Fruit fly (Drosophila melanogaster): ENCODE measurements around the gene Tudor-SN.
A peak's percentile ranks its signal among the peaks of the same experiment; 100 is the strongest.

Tudor-SN gene

DNA sequence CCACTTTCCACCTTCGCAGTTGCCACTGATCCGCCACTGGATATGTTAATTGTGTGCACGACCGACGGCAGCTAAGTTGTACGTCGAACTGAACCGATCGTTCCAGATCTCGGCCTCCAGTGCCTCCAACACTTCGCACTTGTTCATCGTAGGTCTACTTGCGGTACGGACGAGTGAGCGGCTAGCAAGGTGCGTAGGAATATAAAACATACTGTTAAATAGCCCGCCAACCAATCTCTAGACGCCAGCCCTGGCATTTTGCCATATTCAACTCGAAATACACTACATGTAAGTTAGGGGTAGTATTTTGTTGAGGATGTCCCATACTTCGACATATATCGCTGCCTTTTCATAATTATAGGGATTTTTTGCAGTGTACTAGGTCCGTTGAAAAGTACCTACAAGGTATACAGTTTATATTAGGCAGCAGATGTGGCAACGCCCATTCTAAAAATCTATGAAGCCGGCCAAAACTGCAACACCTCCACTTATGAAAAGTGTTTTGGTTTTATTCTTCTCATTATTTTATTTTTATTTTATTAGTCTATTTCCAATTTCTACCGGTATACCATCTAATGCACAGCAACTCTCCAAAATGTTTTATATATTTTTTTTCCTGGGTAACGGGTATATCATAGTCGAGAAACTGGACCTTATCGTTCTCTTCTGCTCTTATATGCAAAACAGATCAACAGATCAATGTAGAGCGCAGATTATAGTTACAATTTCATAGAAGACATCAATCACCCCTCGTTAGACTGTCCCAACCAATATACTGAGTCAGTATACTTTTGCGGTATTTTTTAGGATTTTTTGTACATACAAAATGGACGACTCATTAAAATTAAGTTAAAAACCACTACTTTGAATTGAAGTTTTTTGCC, 40.9 kb downstream of the Tudor-SN start, which contains the start of the genes pyx and CG33229 (continued):
- peak; percentile 75 for TF ChIP-seq CG11093 (GFP tag; IDR thresholded peaks at IDR 0.05)
- TF ChIP-seq CG32767 (GFP tag; IDR thresholded peaks at IDR 0.05) = peak; percentile 8; the same call in 1 of the 2 replicates
- peak; percentile 80 for TF ChIP-seq Camta (GFP tag; optimal IDR thresholded peaks at IDR 0.05)
- peak; percentile 90 for TF ChIP-seq CG13775 (GFP tag; optimal IDR thresholded peaks at IDR 0.05)
- peak; percentile 78 for TF ChIP-seq D19B (GFP tag; optimal IDR thresholded peaks at IDR 0.05)
- peak; percentile 66 for TF ChIP-seq ttk (GFP tag; IDR thresholded peaks at IDR 0.05)
- TF ChIP-seq Nf-YC (tag; optimal IDR thresholded peaks at IDR 0.05) = peak; percentile 81
- no peak for TF ChIP-seq CG4282 (GFP tag; optimal IDR thresholded peaks at IDR 0.05)
- no peak for TF ChIP-seq fd64A (GFP tag; optimal IDR thresholded peaks at IDR 0.05)
- TF ChIP-seq Six4 (GFP tag; optimal IDR thresholded peaks at IDR 0.05) = peak; percentile 78
- TF ChIP-seq nerfin-2 (GFP tag; IDR thresholded peaks at IDR 0.05; ENCODE audit: partially characterized antibody) = no peak
- peak; percentile 74 for TF ChIP-seq unpg (GFP tag; optimal IDR thresholded peaks at IDR 0.05)
- TF ChIP-seq bab2 (GFP tag; optimal IDR thresholded peaks at IDR 0.05) = peak; percentile 87
- no peak for TF ChIP-seq CG4360 (GFP tag; IDR thresholded peaks at IDR 0.05)
- no peak for TF ChIP-seq Lpt (GFP tag; optimal IDR thresholded peaks at IDR 0.05)
- TF ChIP-seq Neu2 (GFP tag; optimal IDR thresholded peaks at IDR 0.05; ENCODE audit: borderline replicate concordance) = peak; percentile 5
- TF ChIP-seq insv (GFP tag; optimal IDR thresholded peaks at IDR 0.05) = peak in 1 of 2 experiments; percentile 57
- peak; percentile 88 for TF ChIP-seq row (GFP tag; IDR thresholded peaks at IDR 0.05)
- peak; percentile 47 for TF ChIP-seq CG1529 (GFP tag; optimal IDR thresholded peaks at IDR 0.05)
- peak; percentile 69 for TF ChIP-seq CG8388 (GFP tag; optimal IDR thresholded peaks at IDR 0.05)
- peak; percentile 93 for TF ChIP-seq E2f2 (GFP tag; IDR thresholded peaks at IDR 0.05)
- peak; percentile 56 for TF ChIP-seq HmgZ (tag; optimal IDR thresholded peaks at IDR 0.05)
- TF ChIP-seq peb (GFP tag; IDR thresholded peaks at IDR 0.05) = peak; percentile 63
- TF ChIP-seq ind (GFP tag; optimal IDR thresholded peaks at IDR 0.05) = peak; percentile 89
- TF ChIP-seq CG11085 (GFP tag; IDR thresholded peaks at IDR 0.05) = peak; percentile 72
- peak; percentile 86 for TF ChIP-seq sob (GFP tag; IDR thresholded peaks at IDR 0.05)
- TF ChIP-seq CG6791 (GFP tag; IDR thresholded peaks at IDR 0.05; ENCODE audit: partially characterized antibody) = peak; percentile 34; the same call in 1 of the 3 replicates
- TF ChIP-seq CG15269 (tag; optimal IDR thresholded peaks at IDR 0.05) = peak; percentile 88
- peak; percentile 36 for TF ChIP-seq en (GFP tag; optimal IDR thresholded peaks at IDR 0.05)
- TF ChIP-seq CG3995 (GFP tag; optimal IDR thresholded peaks at IDR 0.05) = peak; percentile 43
- TF ChIP-seq PHDP (tag; optimal IDR thresholded peaks at IDR 0.05) = peak; percentile 75
- TF ChIP-seq ewg (GFP tag; optimal IDR thresholded peaks at IDR 0.05) = peak; percentile 66
- TF ChIP-seq CG6813 (GFP tag; optimal IDR thresholded peaks at IDR 0.05) = peak; percentile 68
- TF ChIP-seq sqz (GFP tag; optimal IDR thresholded peaks at IDR 0.05) = peak; percentile 24
- TF ChIP-seq vnd (GFP tag; IDR thresholded peaks at IDR 0.05; ENCODE audit: partially characterized antibody) = no peak
- TF ChIP-seq CG8944 (GFP tag; optimal IDR thresholded peaks at IDR 0.05) = peak; percentile 81
- TF ChIP-seq ftz-f1 (GFP tag; optimal IDR thresholded peaks at IDR 0.05) = peak; percentile 27
- 0 out of 2 replicates have a peak, but pooled peaks have one; percentile 14 for TF ChIP-seq dan (GFP tag; IDR thresholded peaks at IDR 0.05)
- TF ChIP-seq Hsf (GFP tag; optimal IDR thresholded peaks at IDR 0.05) = peak; percentile 94
- TF ChIP-seq Awh (GFP tag; IDR thresholded peaks at IDR 0.05) = peak; percentile 20; the same call in 1 of the 2 replicates
- no peak for TF ChIP-seq HLHmδ (GFP tag; optimal IDR thresholded peaks at IDR 0.05)
- peak; percentile 59 for TF ChIP-seq Myb (GFP tag; optimal IDR thresholded peaks at IDR 0.05)
- TF ChIP-seq Ada2b (GFP tag; IDR thresholded peaks at IDR 0.05) = peak; percentile 71
- TF ChIP-seq eve (GFP tag; optimal IDR thresholded peaks at IDR 0.05) = no peak
- TF ChIP-seq psq (GFP tag; optimal IDR thresholded peaks at IDR 0.05) = peak; percentile 50
- peak; percentile 74 for TF ChIP-seq gcm2 (GFP tag; optimal IDR thresholded peaks at IDR 0.05)
- peak; percentile 55; the same call in 1 of the 2 replicates for TF ChIP-seq toy (GFP tag; IDR thresholded peaks at IDR 0.05)
- TF ChIP-seq zf30C (GFP tag; optimal IDR thresholded peaks at IDR 0.05) = peak; percentile 93
- TF ChIP-seq dati (GFP tag; IDR thresholded peaks at IDR 0.05) = no peak
